Fruit fly (Drosophila melanogaster): ENCODE data around the gene homer.

The homer gene

dm6 chr2L:6698387-6698786 is 24.8 kb downstream of the homer start (continued):
- TF ChIP-seq pan (optimal IDR thresholded peaks at IDR 0.05), result no peak
- TF ChIP-seq pan (GFP tag; optimal IDR thresholded peaks at IDR 0.05 in 1 of 2, IDR thresholded peaks at IDR 0.05 in 1 of 2), result peak in 1 of 2 experiments; percentile 78
- peak; percentile 49 for TF ChIP-seq phol (tag; optimal IDR thresholded peaks at IDR 0.05)
- peak; percentile 27 for TF ChIP-seq NfI (GFP tag; optimal IDR thresholded peaks at IDR 0.05)
- no peak for TF ChIP-seq eve (GFP tag; optimal IDR thresholded peaks at IDR 0.05)
- no peak for TF ChIP-seq CG17568 (GFP tag; optimal IDR thresholded peaks at IDR 0.05)
- TF ChIP-seq CG11456 (GFP tag; IDR thresholded peaks at IDR 0.05), result 0 out of 3 replicates have a peak, but pooled peaks have one; percentile 32
- no peak for TF ChIP-seq exex (tag; optimal IDR thresholded peaks at IDR 0.05)
- TF ChIP-seq H15 (GFP tag; IDR thresholded peaks at IDR 0.05), result no peak
- TF ChIP-seq CG7745 (tag; optimal IDR thresholded peaks at IDR 0.05), result no peak
- TF ChIP-seq CG11560 (tag; IDR thresholded peaks at IDR 0.05), result no peak
- TF ChIP-seq HLHmδ (GFP tag; optimal IDR thresholded peaks at IDR 0.05), result no peak
- no peak for TF ChIP-seq CG9437 (GFP tag; optimal IDR thresholded peaks at IDR 0.05)
- TF ChIP-seq Hr51 (GFP tag; optimal IDR thresholded peaks at IDR 0.05), result peak in 1 of 2 experiments; percentile 63
- no peak for TF ChIP-seq CG4707 (GFP tag; optimal IDR thresholded peaks at IDR 0.05)
- 0 out of 2 replicates have a peak, but pooled peaks have one; percentile 32 for TF ChIP-seq Oaz (GFP tag; IDR thresholded peaks at IDR 0.05)
- TF ChIP-seq Asciz (GFP tag; optimal IDR thresholded peaks at IDR 0.05), result peak; percentile 30
- TF ChIP-seq unpg (GFP tag; optimal IDR thresholded peaks at IDR 0.05), result peak; percentile 65
- no peak for TF ChIP-seq CG12659 (GFP tag; optimal IDR thresholded peaks at IDR 0.05)
- TF ChIP-seq D19B (GFP tag; optimal IDR thresholded peaks at IDR 0.05), result no peak
- TF ChIP-seq CG31224 (GFP tag; IDR thresholded peaks at IDR 0.05), result no peak
- peak; percentile 4 for TF ChIP-seq trem (tag; optimal IDR thresholded peaks at IDR 0.05)
- peak; percentile 2 for TF ChIP-seq Fer1 (GFP tag; optimal IDR thresholded peaks at IDR 0.05)
- peak; percentile 27; the same call in 1 of the 2 replicates for TF ChIP-seq CG32772 (GFP tag; IDR thresholded peaks at IDR 0.05)
- no peak for TF ChIP-seq Mes4 (GFP tag; optimal IDR thresholded peaks at IDR 0.05)
- TF ChIP-seq Ptx1 (GFP tag; IDR thresholded peaks at IDR 0.05), result peak; percentile 72
- TF ChIP-seq CG32767 (GFP tag; IDR thresholded peaks at IDR 0.05), result peak; percentile 58
- TF ChIP-seq CG2712 (tag; optimal IDR thresholded peaks at IDR 0.05), result peak; percentile 61
- no peak for TF ChIP-seq CG15073 (GFP tag; optimal IDR thresholded peaks at IDR 0.05)
- no peak for TF ChIP-seq Dip2 (GFP tag; IDR thresholded peaks at IDR 0.05)
- TF ChIP-seq z (GFP tag; IDR thresholded peaks at IDR 0.05), result no peak
- TF ChIP-seq slp2 (GFP tag; optimal IDR thresholded peaks at IDR 0.05), result no peak
- TF ChIP-seq CG10209 (GFP tag; optimal IDR thresholded peaks at IDR 0.05), result peak; percentile 22
- TF ChIP-seq CG18262 (tag; optimal IDR thresholded peaks at IDR 0.05), result peak; percentile 47
- TF ChIP-seq sens (GFP tag), result peak; percentile 49
- peak; percentile 35 for TF ChIP-seq CG13424 (tag; optimal IDR thresholded peaks at IDR 0.05)
- no peak for TF ChIP-seq CG13296 (GFP tag; optimal IDR thresholded peaks at IDR 0.05)
- TF ChIP-seq Dek (tag; optimal IDR thresholded peaks at IDR 0.05), result no peak
- no peak for TF ChIP-seq CHES-1-like (GFP tag; optimal IDR thresholded peaks at IDR 0.05)
- no peak for TF ChIP-seq Trl (optimal IDR thresholded peaks at IDR 0.05)
- TF ChIP-seq Trl (GFP tag; optimal IDR thresholded peaks at IDR 0.05), result no peak
- peak; percentile 71 for TF ChIP-seq stc (GFP tag; IDR thresholded peaks at IDR 0.05)
- TF ChIP-seq E2f2 (GFP tag; IDR thresholded peaks at IDR 0.05), result peak; percentile 29; the same call in 1 of the 2 replicates
- peak; percentile 13 for TF ChIP-seq ATbp (GFP tag; optimal IDR thresholded peaks at IDR 0.05)
- TF ChIP-seq tup (GFP tag; optimal IDR thresholded peaks at IDR 0.05), result no peak
- peak; percentile 68 for TF ChIP-seq row (GFP tag; IDR thresholded peaks at IDR 0.05)
- peak in 1 of 2 experiments; percentile 52 for TF ChIP-seq bsh (GFP tag; optimal IDR thresholded peaks at IDR 0.05)
- TF ChIP-seq CG11085 (GFP tag; IDR thresholded peaks at IDR 0.05), result 0 out of 2 replicates have a peak, but pooled peaks have one; percentile 18
- TF ChIP-seq B-H1 (GFP tag; IDR thresholded peaks at IDR 0.05), result peak; percentile 46; the same call in 1 of the 3 replicates
- TF ChIP-seq CG17829 (tag; optimal IDR thresholded peaks at IDR 0.05), result peak; percentile 46
- TF ChIP-seq CG11247 (GFP tag; IDR thresholded peaks at IDR 0.05), result 0 out of 2 replicates have a peak, but pooled peaks have one; percentile 34
